Worm (Caenorhabditis elegans) whole organism, L2 larva: ENCODE results near the gene F11G11.5.
A peak's percentile ranks its signal among the peaks of the same experiment; 100 is the strongest.

ENCODE experiments used
- F13H6.1 ChIP-seq: sonication (generic microtip); optimal IDR thresholded peaks from 2 replicates; lab custom pipeline; 2016; ENCODE audit warnings: missing genetic modification characterization, missing compliant biosample characterization
- R02D3.7 ChIP-seq: fragments of 150-350 bp; optimal IDR thresholded peaks from 2 replicates; lab custom pipeline; 2014; ENCODE audit warnings: missing biosample characterization, missing genetic modification characterization
- Y55F3AM.14 ChIP-seq: fragments of 200-800 bp; sonication (Bioruptor generic); optimal IDR thresholded peaks from 2 replicates; lab custom pipeline; 2018; ENCODE audit warnings: mild to moderate bottlenecking, missing genetic modification characterization, missing compliant biosample characterization
- ZK546.5 ChIP-seq: sonication (generic microtip); optimal IDR thresholded peaks from 2 replicates; lab custom pipeline; 2017; ENCODE audit warnings: missing biosample characterization, missing genetic modification characterization
- alr-1 ChIP-seq: fragments of 150-350 bp; optimal IDR thresholded peaks from 2 replicates; lab custom pipeline; 2014; ENCODE audit warnings: missing biosample characterization, missing genetic modification characterization
- ama-1 ChIP-seq: fragments of 150-350 bp; optimal IDR thresholded peaks from 2 replicates; lab custom pipeline; 2018; ENCODE audit warnings: inconsistent platforms
- blmp-1 ChIP-seq: sonication (generic microtip); optimal IDR thresholded peaks from 2 replicates; lab custom pipeline; 2017; ENCODE audit warnings: missing genetic modification characterization, mild to moderate bottlenecking, missing compliant biosample characterization, antibody characterized with exemption, moderate library complexity; ENCODE audit not compliant: insufficient read depth
- ceh-82 ChIP-seq: fragments of 150-350 bp; optimal IDR thresholded peaks from 2 replicates; lab custom pipeline; 2014; ENCODE audit warnings: missing biosample characterization, missing genetic modification characterization
- crh-2 ChIP-seq: sonication (generic microtip); optimal IDR thresholded peaks from 2 replicates; lab custom pipeline; 2017; ENCODE audit warnings: missing biosample characterization, missing genetic modification characterization
- dmd-4 ChIP-seq: sonication (generic microtip); optimal IDR thresholded peaks from 2 replicates; lab custom pipeline; 2017; ENCODE audit warnings: missing biosample characterization, missing genetic modification characterization
- egl-27 ChIP-seq: sonication (generic microtip); optimal IDR thresholded peaks from 3 replicates; lab custom pipeline; 2017; ENCODE audit warnings: missing biosample characterization, missing genetic modification reagents, missing genetic modification characterization
- fos-1 ChIP-seq: fragments of 150-350 bp; optimal IDR thresholded peaks from 2 replicates; lab custom pipeline; 2014; ENCODE audit warnings: missing biosample characterization, missing genetic modification characterization
- gmeb-1 ChIP-seq: fragments of 150-350 bp; optimal IDR thresholded peaks from 2 replicates; lab custom pipeline; 2014; ENCODE audit warnings: missing biosample characterization, missing genetic modification characterization
- lin-11 ChIP-seq: fragments of 150-350 bp; sonication (generic microtip); optimal IDR thresholded peaks from 2 replicates; lab custom pipeline; 2014; ENCODE audit warnings: missing biosample characterization, missing genetic modification characterization, inconsistent platforms, mixed read lengths
- lin-13 ChIP-seq: fragments of 150-350 bp; optimal IDR thresholded peaks from 2 replicates; lab custom pipeline; 2014; ENCODE audit warnings: missing biosample characterization, missing genetic modification reagents, missing genetic modification characterization
- lsy-2 ChIP-seq, 2 experiments: fragments of 150-350 bp in 1 of 2; sonication (generic microtip) in 1 of 2; optimal IDR thresholded peaks; 2 replicates each; lab custom pipeline; 2014 to 2017; ENCODE audit warnings: missing biosample characterization in 2 of 2, missing genetic modification characterization in 2 of 2
- mab-5 ChIP-seq: fragments of 150-350 bp; optimal IDR thresholded peaks from 2 replicates; lab custom pipeline; 2014; ENCODE audit warnings: missing biosample characterization, missing genetic modification characterization
- mdl-1 ChIP-seq, 2 experiments: fragments of 150-350 bp in 1 of 2; sonication (generic microtip) in 1 of 2; optimal IDR thresholded peaks; 2 replicates each; lab custom pipeline; 2017; ENCODE audit warnings: missing biosample characterization in 2 of 2, missing genetic modification characterization in 2 of 2
- nhr-10 ChIP-seq: sonication (generic microtip); optimal IDR thresholded peaks from 2 replicates; lab custom pipeline; 2017; ENCODE audit warnings: missing biosample characterization, missing genetic modification characterization
- nhr-12 ChIP-seq: fragments of 150-350 bp; optimal IDR thresholded peaks from 2 replicates; lab custom pipeline; 2014; ENCODE audit warnings: missing biosample characterization, missing genetic modification characterization
- nhr-129 ChIP-seq: fragments of 150-350 bp; optimal IDR thresholded peaks from 2 replicates; lab custom pipeline; 2014; ENCODE audit warnings: missing biosample characterization, missing genetic modification characterization
- nhr-21 ChIP-seq: fragments of 150-350 bp; optimal IDR thresholded peaks from 2 replicates; lab custom pipeline; 2014; ENCODE audit warnings: missing biosample characterization, missing genetic modification characterization
- nhr-23 ChIP-seq: fragments of 150-350 bp; optimal IDR thresholded peaks from 2 replicates; lab custom pipeline; 2014; ENCODE audit warnings: missing biosample characterization, missing genetic modification reagents, missing genetic modification characterization
- nhr-237 ChIP-seq: fragments of 150-350 bp; optimal IDR thresholded peaks from 2 replicates; lab custom pipeline; 2014; ENCODE audit warnings: missing biosample characterization, missing genetic modification characterization
- nhr-25 ChIP-seq: fragments of 150-350 bp; sonication (generic microtip); optimal IDR thresholded peaks from 3 replicates; lab custom pipeline; 2014; ENCODE audit warnings: missing biosample characterization, missing genetic modification characterization
- nhr-6 ChIP-seq: fragments of 150-350 bp; optimal IDR thresholded peaks from 2 replicates; lab custom pipeline; 2014; ENCODE audit warnings: missing biosample characterization, missing genetic modification characterization
- nhr-77 ChIP-seq: fragments of 150-350 bp; optimal IDR thresholded peaks from 2 replicates; lab custom pipeline; 2014; ENCODE audit warnings: missing biosample characterization, missing genetic modification characterization
- peb-1 ChIP-seq: fragments of 150-350 bp; optimal IDR thresholded peaks from 2 replicates; lab custom pipeline; 2014; ENCODE audit warnings: missing biosample characterization, missing genetic modification characterization
- sem-4 ChIP-seq: fragments of 150-350 bp; optimal IDR thresholded peaks from 2 replicates; lab custom pipeline; 2014; ENCODE audit warnings: missing biosample characterization, missing genetic modification reagents, missing genetic modification characterization
- skn-1 ChIP-seq: sonication (generic microtip); optimal IDR thresholded peaks from 2 replicates; lab custom pipeline; 2017; ENCODE audit warnings: missing biosample characterization, missing genetic modification characterization
- sma-3 ChIP-seq: sonication (generic microtip); optimal IDR thresholded peaks from 2 replicates; lab custom pipeline; 2016; ENCODE audit warnings: missing genetic modification reagents, missing genetic modification characterization, missing compliant biosample characterization
- sma-9 ChIP-seq, 2 experiments: fragments of 150-350 bp in 1 of 2; sonication (generic microtip) in 1 of 2; optimal IDR thresholded peaks; 2 replicates each; lab custom pipeline; 2014 to 2016; ENCODE audit warnings: missing genetic modification characterization in 2 of 2, mild to moderate bottlenecking in 1 of 2, missing biosample characterization in 1 of 2, missing compliant biosample characterization in 1 of 2, missing genetic modification reagents in 1 of 2, moderate library complexity in 1 of 2
- snpc-4 ChIP-seq: fragments of 150-350 bp; optimal IDR thresholded peaks from 2 replicates; lab custom pipeline; 2014; ENCODE audit warnings: missing biosample characterization, missing genetic modification characterization
- unc-39 ChIP-seq: fragments of 150-350 bp; optimal IDR thresholded peaks from 2 replicates; lab custom pipeline; 2014; ENCODE audit warnings: missing biosample characterization, missing genetic modification characterization
- unc-62 ChIP-seq: fragments of 150-350 bp; optimal IDR thresholded peaks from 2 replicates; lab custom pipeline; 2014; ENCODE audit warnings: missing biosample characterization, missing genetic modification reagents, missing genetic modification characterization
- zag-1 ChIP-seq: fragments of 150-350 bp; optimal IDR thresholded peaks from 2 replicates; lab custom pipeline; 2014; ENCODE audit warnings: missing biosample characterization, missing genetic modification characterization
- ztf-1 ChIP-seq: fragments of 200-800 bp; sonication (Bioruptor generic); conservative IDR thresholded peaks from 2 replicates; pipeline ENCODE4 v1.3.6; 2022; ENCODE audit warnings: missing genetic modification characterization, missing compliant biosample characterization
- ztf-4 ChIP-seq: fragments of 150-350 bp; optimal IDR thresholded peaks from 2 replicates; lab custom pipeline; 2014; ENCODE audit warnings: missing biosample characterization, missing genetic modification characterization

The F11G11.5 gene

ce11 chrII:4857873-4858364, at the start of gene F11G11.5:
F11G11.5 (plus strand) TSS chrII:4857923.
- TF ChIP-seq nhr-23 (tag; lab: Kevin White, UChicago) (no peak), skn-1 (tag; lab: Kevin White, UChicago) (no peak), R02D3.7 (tag; lab: Kevin White, UChicago) (no peak), crh-2 (tag; lab: Kevin White, UChicago) (no peak), lsy-2 (tag; optimal IDR thresholded peaks at IDR 0.05; lab: Kevin White, UChicago) (no peak), mab-5 (no peak), gmeb-1 (tag; lab: Kevin White, UChicago) (no peak), ztf-4 (peak; percentile 33), Y55F3AM.14 (GFP tag; lab: Kevin White, UChicago) (no peak), egl-27 (tag; lab: Kevin White, UChicago) (no peak), ama-1 (lab: Kevin White, UChicago) (peak; percentile 68), unc-39 (tag; lab: Kevin White, UChicago) (no peak), zag-1 (tag; lab: Kevin White, UChicago) (no peak), sma-3 (GFP tag; lab: Kevin White, UChicago) (no peak), ceh-82 (tag; lab: Kevin White, UChicago) (no peak), peb-1 (tag; lab: Kevin White, UChicago) (no peak)

- no peak for TF ChIP-seq nhr-12 (tag; lab: Kevin White, UChicago)
- TF ChIP-seq nhr-21: no peak
- TF ChIP-seq sem-4 (tag; lab: Kevin White, UChicago): no peak
- TF ChIP-seq R02D3.7 (tag; lab: Kevin White, UChicago): no peak
- no peak for TF ChIP-seq nhr-77
- TF ChIP-seq ztf-1: no peak
- TF ChIP-seq lin-13: no peak
- TF ChIP-seq zag-1 (tag; lab: Kevin White, UChicago): no peak
- no peak for TF ChIP-seq ztf-4
- no peak for TF ChIP-seq unc-62 (GFP tag; lab: Kevin White, UChicago)
- TF ChIP-seq gmeb-1 (tag; lab: Kevin White, UChicago): no peak
- no peak for TF ChIP-seq fos-1 (tag; lab: Kevin White, UChicago)
- no peak for TF ChIP-seq nhr-10 (tag; lab: Kevin White, UChicago)
Observed at ce11 chrII:4811986-4812385, 45.7 kb upstream of the F11G11.5 start, which contains the start of gene rig-6. rig-6 (minus strand) TSS chrII:4812086.

- TF ChIP-seq gmeb-1 (tag; lab: Kevin White, UChicago): no peak
- no peak for TF ChIP-seq peb-1 (tag; lab: Kevin White, UChicago)
- no peak for TF ChIP-seq dmd-4 (tag; lab: Kevin White, UChicago)
- TF ChIP-seq unc-39 (tag; lab: Kevin White, UChicago): no peak
- no peak for TF ChIP-seq ceh-82 (tag; lab: Kevin White, UChicago)
- TF ChIP-seq sem-4 (tag; lab: Kevin White, UChicago): no peak
- TF ChIP-seq unc-62 (GFP tag; lab: Kevin White, UChicago): no peak
- no peak for TF ChIP-seq nhr-77
- no peak for TF ChIP-seq nhr-12 (tag; lab: Kevin White, UChicago)
- no peak for TF ChIP-seq alr-1
- no peak for TF ChIP-seq nhr-25 (tag; lab: Kevin White, UChicago)
- no peak for TF ChIP-seq lin-11
- no peak for TF ChIP-seq crh-2 (tag; lab: Kevin White, UChicago)
- TF ChIP-seq zag-1 (tag; lab: Kevin White, UChicago): no peak
- no peak for TF ChIP-seq ama-1 (lab: Kevin White, UChicago)
- TF ChIP-seq snpc-4 (tag; lab: Kevin White, UChicago): no peak
Observed at ce11 chrII:4815356-4815755, 42.4 kb upstream of the F11G11.5 start.

- TF ChIP-seq F13H6.1 (tag; lab: Kevin White, UChicago): no peak
- no peak for TF ChIP-seq nhr-129 (tag; lab: Kevin White, UChicago)
- no peak for TF ChIP-seq mdl-1 (tag; optimal IDR thresholded peaks at IDR 0.05; lab: Kevin White, UChicago)
- TF ChIP-seq sma-9 (GFP tag; optimal IDR thresholded peaks at IDR 0.05; lab: Kevin White, UChicago): no peak
- no peak for TF ChIP-seq sma-9 (tag; optimal IDR thresholded peaks at IDR 0.05; lab: Kevin White, UChicago)
- no peak for TF ChIP-seq gmeb-1 (tag; lab: Kevin White, UChicago)
- no peak for TF ChIP-seq nhr-237 (tag; lab: Kevin White, UChicago)
- TF ChIP-seq blmp-1 (tag; lab: Kevin White, UChicago): no peak
- no peak for TF ChIP-seq sem-4 (tag; lab: Kevin White, UChicago)
- no peak for TF ChIP-seq sma-3 (GFP tag; lab: Kevin White, UChicago)
- no peak for TF ChIP-seq ztf-1
- no peak for TF ChIP-seq ZK546.5 (tag; lab: Kevin White, UChicago)
- TF ChIP-seq nhr-6 (tag; lab: Kevin White, UChicago): no peak
- TF ChIP-seq ama-1 (lab: Kevin White, UChicago): no peak
- no peak for TF ChIP-seq unc-62 (GFP tag; lab: Kevin White, UChicago)
- no peak for TF ChIP-seq ztf-4
Observed at ce11 chrII:4818780-4819179, 38.9 kb upstream of the F11G11.5 start.
